Worm (Caenorhabditis elegans) whole organism, midembryonic: ENCODE results near the gene nhr-219.

ENCODE experiments used
- T22C8.4 ChIP-seq: fragments of 200-800 bp; sonication (Bioruptor generic); IDR thresholded peaks from 2 replicates; pipeline ENCODE4 v1.3.6; 2022; ENCODE audit warnings: missing genetic modification characterization, missing compliant biosample characterization
- cog-1 ChIP-seq: sonication (generic microtip); optimal IDR thresholded peaks from 2 replicates; lab custom pipeline; 2016; ENCODE audit warnings: missing genetic modification characterization, missing compliant biosample characterization
- flt-1 ChIP-seq: fragments of 200-800 bp; sonication (Bioruptor generic); IDR thresholded peaks from 2 replicates; pipeline ENCODE4 v1.3.6; 2022; ENCODE audit warnings: missing genetic modification characterization, missing compliant biosample characterization
- med-1 ChIP-seq: sonication (generic microtip); optimal IDR thresholded peaks from 2 replicates; lab custom pipeline; 2017; ENCODE audit warnings: missing genetic modification characterization, mild to moderate bottlenecking, missing compliant biosample characterization, antibody characterized with exemption, missing genetic modification reagents; ENCODE audit not compliant: insufficient read depth
- tab-1 ChIP-seq: fragments of 200-800 bp; sonication (Bioruptor generic); IDR thresholded peaks from 2 replicates; pipeline ENCODE4 v1.3.6; 2022; ENCODE audit warnings: missing genetic modification characterization, missing compliant biosample characterization
- ztf-29 ChIP-seq: fragments of 200-800 bp; sonication (Bioruptor generic); IDR thresholded peaks from 2 replicates; pipeline ENCODE4 v1.3.6; 2022; ENCODE audit warnings: missing genetic modification reagents, missing genetic modification characterization, missing compliant biosample characterization

- TF ChIP-seq ztf-29 (no peak), med-1 (GFP tag; lab: Kevin White, UChicago) (no peak), cog-1 (tag; lab: Kevin White, UChicago) (no peak), flt-1 (GFP tag; lab: Robert Waterston, UW) (no peak), T22C8.4 (GFP tag; lab: Robert Waterston, UW) (no peak), tab-1 (GFP tag; lab: Robert Waterston, UW) (no peak)
Measured at ce11 chrV:8985740-8986139, 19.8 kb upstream of the nhr-219 start, which contains the start of gene str-85.
